Worm (Caenorhabditis elegans) whole organism, L1 larva: Measurements from ENCODE around the gene mrpl-53.

Source experiments
- C04F5.9 ChIP-seq: sonication (generic microtip); optimal IDR thresholded peaks from 2 replicates; lab custom pipeline; 2016; ENCODE audit warnings: missing genetic modification characterization, missing compliant biosample characterization
- C34B4.2 ChIP-seq: sonication (generic microtip); optimal IDR thresholded peaks from 2 replicates; lab custom pipeline; 2017; ENCODE audit warnings: mild to moderate bottlenecking, missing genetic modification characterization, missing compliant biosample characterization
- F16B12.6 ChIP-seq: fragments of 150-350 bp; optimal IDR thresholded peaks from 2 replicates; lab custom pipeline; 2014; ENCODE audit warnings: missing biosample characterization, missing genetic modification characterization
- Y116A8C.19 ChIP-seq: sonication (generic microtip); optimal IDR thresholded peaks from 2 replicates; lab custom pipeline; 2016; ENCODE audit warnings: missing compliant biosample characterization, missing genetic modification characterization, borderline replicate concordance
- aha-1 ChIP-seq: fragments of 150-350 bp; optimal IDR thresholded peaks from 2 replicates; lab custom pipeline; 2014; ENCODE audit warnings: missing biosample characterization, missing genetic modification characterization
- alr-1 ChIP-seq: fragments of 200-800 bp; sonication (Bioruptor generic); optimal IDR thresholded peaks from 2 replicates; lab custom pipeline; 2018; ENCODE audit warnings: borderline replicate concordance, mild to moderate bottlenecking, missing genetic modification characterization, missing compliant biosample characterization
- ama-1 ChIP-seq: fragments of 150-350 bp; optimal IDR thresholded peaks from 2 replicates; lab custom pipeline; 2014
- blmp-1 ChIP-seq: fragments of 150-350 bp; optimal IDR thresholded peaks from 2 replicates; lab custom pipeline; 2014; ENCODE audit warnings: missing biosample characterization, missing genetic modification characterization
- ceh-63 ChIP-seq: fragments of 200-800 bp; sonication (Bioruptor generic); optimal IDR thresholded peaks from 2 replicates; lab custom pipeline; 2018; ENCODE audit warnings: mild to moderate bottlenecking, missing genetic modification characterization, missing compliant biosample characterization
- ceh-82 ChIP-seq, 3 experiments: fragments of 150-350 bp in 1 of 3; sonication (generic microtip) in 2 of 3; optimal IDR thresholded peaks; 2 replicates each; lab custom pipeline; 2014 to 2017; ENCODE audit warnings: missing biosample characterization in 3 of 3, missing genetic modification characterization in 3 of 3
- ceh-90 ChIP-seq: sonication (generic microtip); optimal IDR thresholded peaks from 2 replicates; lab custom pipeline; 2016; ENCODE audit warnings: missing genetic modification characterization, missing compliant biosample characterization
- ces-1 ChIP-seq: fragments of 150-350 bp; optimal IDR thresholded peaks from 2 replicates; lab custom pipeline; 2014; ENCODE audit warnings: missing biosample characterization, missing genetic modification reagents, missing genetic modification characterization
- dpl-1 ChIP-seq, 3 experiments: fragments of 150-350 bp in 2 of 3; sonication (generic microtip) in 1 of 3; optimal IDR thresholded peaks; 2 replicates each; lab custom pipeline; 2014 to 2017; ENCODE audit warnings: missing biosample characterization in 3 of 3, missing genetic modification characterization in 3 of 3, missing genetic modification reagents in 3 of 3
- dsc-1 ChIP-seq: sonication (generic microtip); optimal IDR thresholded peaks from 2 replicates; lab custom pipeline; 2016; ENCODE audit warnings: mild to moderate bottlenecking, missing genetic modification characterization, missing compliant biosample characterization
- efl-1 ChIP-seq, 4 experiments: fragments of 150-350 bp; optimal IDR thresholded peaks in 3 of 4; peaks in 1 of 4; 1 replicate in 1 of 4; 2 replicates in 3 of 4; lab custom pipeline; 2014; ENCODE audit warnings: missing biosample characterization in 2 of 4, missing genetic modification characterization in 2 of 4, missing genetic modification reagents in 2 of 4
- efl-3 ChIP-seq: fragments of 200-800 bp; sonication (Bioruptor generic); optimal IDR thresholded peaks from 2 replicates; lab custom pipeline; 2018; ENCODE audit warnings: mild to moderate bottlenecking, missing genetic modification characterization, missing compliant biosample characterization
- egl-13 ChIP-seq: sonication (generic microtip); optimal IDR thresholded peaks from 2 replicates; lab custom pipeline; 2016; ENCODE audit warnings: missing genotype, missing genetic modification reagents, missing genetic modification characterization, missing compliant biosample characterization
- ets-5 ChIP-seq: fragments of 200-800 bp; sonication (Bioruptor generic); IDR thresholded peaks from 2 replicates; pipeline ENCODE4 v1.3.6; 2022; ENCODE audit warnings: missing genetic modification characterization, missing compliant biosample characterization
- fkh-4 ChIP-seq: sonication (generic microtip); optimal IDR thresholded peaks from 2 replicates; lab custom pipeline; 2016; ENCODE audit warnings: missing compliant biosample characterization, missing genetic modification characterization, borderline replicate concordance
- grh-1 ChIP-seq: fragments of 200-800 bp; sonication (Bioruptor generic); IDR thresholded peaks from 2 replicates; pipeline ENCODE4 v1.3.6; 2022; ENCODE audit warnings: missing genetic modification reagents, missing genetic modification characterization, missing compliant biosample characterization
- hlh-17 ChIP-seq: fragments of 200-800 bp; sonication (Bioruptor generic); optimal IDR thresholded peaks from 2 replicates; lab custom pipeline; 2018; ENCODE audit warnings: missing genetic modification characterization, mild to moderate bottlenecking, missing compliant biosample characterization, moderate library complexity, borderline replicate concordance
- hlh-4 ChIP-seq: sonication (generic microtip); optimal IDR thresholded peaks from 2 replicates; lab custom pipeline; 2016; ENCODE audit warnings: mild to moderate bottlenecking, missing genetic modification characterization, missing compliant biosample characterization
- isw-1 ChIP-seq: fragments of 200-800 bp; sonication (Bioruptor generic); IDR thresholded peaks from 2 replicates; pipeline ENCODE4 v1.3.6; 2022; ENCODE audit warnings: missing genetic modification characterization, missing compliant biosample characterization
- lin-14 ChIP-seq: fragments of 200-800 bp; sonication (Bioruptor generic); optimal IDR thresholded peaks from 2 replicates; lab custom pipeline; 2018; ENCODE audit warnings: mild to moderate bottlenecking, missing genetic modification characterization, moderate library complexity, missing compliant biosample characterization
- lin-39 ChIP-seq: fragments of 150-350 bp; optimal IDR thresholded peaks from 2 replicates; lab custom pipeline; 2014; ENCODE audit warnings: missing biosample characterization, missing genetic modification reagents, missing genetic modification characterization
- lir-3 ChIP-seq: sonication (generic microtip); optimal IDR thresholded peaks from 2 replicates; lab custom pipeline; 2016; ENCODE audit warnings: mild to moderate bottlenecking, missing genetic modification characterization, moderate library complexity, missing compliant biosample characterization; ENCODE audit not compliant: poor library complexity
- lsy-2 ChIP-seq, 2 experiments: fragments of 150-350 bp; optimal IDR thresholded peaks; 2 replicates each; lab custom pipeline; 2014; ENCODE audit warnings: missing biosample characterization in 2 of 2, missing genetic modification characterization in 2 of 2
- mab-9 ChIP-seq: fragments of 200-800 bp; sonication (Bioruptor generic); IDR thresholded peaks from 2 replicates; pipeline ENCODE4 v1.3.6; 2022; ENCODE audit warnings: missing genetic modification reagents, missing genetic modification characterization, missing compliant biosample characterization
- mdl-1 ChIP-seq, 2 experiments: fragments of 150-350 bp; optimal IDR thresholded peaks; 2 replicates each; lab custom pipeline; 2014 to 2017; ENCODE audit warnings: missing biosample characterization in 2 of 2, missing genetic modification characterization in 2 of 2, inconsistent platforms in 1 of 2
- mep-1 ChIP-seq: fragments of 150-350 bp; optimal IDR thresholded peaks from 2 replicates; lab custom pipeline; 2014; ENCODE audit warnings: missing biosample characterization, missing genetic modification characterization
- nhr-12 ChIP-seq: sonication (generic microtip); optimal IDR thresholded peaks from 2 replicates; lab custom pipeline; 2017; ENCODE audit warnings: missing biosample characterization, missing genetic modification characterization
- nhr-20 ChIP-seq: sonication (generic microtip); optimal IDR thresholded peaks from 2 replicates; lab custom pipeline; 2016; ENCODE audit warnings: mild to moderate bottlenecking, missing genetic modification characterization, missing compliant biosample characterization
- nhr-71 ChIP-seq: sonication (generic microtip); optimal IDR thresholded peaks from 2 replicates; lab custom pipeline; 2016; ENCODE audit warnings: mild to moderate bottlenecking, missing genetic modification characterization, moderate library complexity, missing compliant biosample characterization
- nhr-76 ChIP-seq: sonication (generic microtip); optimal IDR thresholded peaks from 2 replicates; lab custom pipeline; 2017; ENCODE audit warnings: missing biosample characterization, missing genetic modification characterization
- nhr-77 ChIP-seq: fragments of 150-350 bp; optimal IDR thresholded peaks from 2 replicates; lab custom pipeline; 2014; ENCODE audit warnings: missing biosample characterization, missing genetic modification characterization
- nhr-84 ChIP-seq: sonication (generic microtip); optimal IDR thresholded peaks from 2 replicates; lab custom pipeline; 2017; ENCODE audit warnings: missing biosample characterization, missing genetic modification characterization
- nhr-85 ChIP-seq: sonication (generic microtip); peaks from one replicate; lab custom pipeline; 2016; ENCODE audit warnings: missing genetic modification characterization, inconsistent platforms, missing compliant biosample characterization
- pag-3 ChIP-seq: sonication (generic microtip); optimal IDR thresholded peaks from 2 replicates; lab custom pipeline; 2017; ENCODE audit warnings: missing genetic modification characterization, mild to moderate bottlenecking, missing compliant biosample characterization, antibody characterized with exemption, borderline replicate concordance; ENCODE audit not compliant: insufficient read depth
- pqm-1 ChIP-seq: sonication (generic microtip); optimal IDR thresholded peaks from 3 replicates; lab custom pipeline; 2017; ENCODE audit warnings: missing biosample characterization, missing genetic modification characterization
- rnt-1 ChIP-seq: sonication (generic microtip); optimal IDR thresholded peaks from 2 replicates; lab custom pipeline; 2016; ENCODE audit warnings: mild to moderate bottlenecking, missing genetic modification characterization, moderate library complexity, missing compliant biosample characterization
- snpc-4 ChIP-seq: fragments of 150-350 bp; optimal IDR thresholded peaks from 2 replicates; lab custom pipeline; 2014; ENCODE audit warnings: missing biosample characterization, missing genetic modification characterization
- sox-4 ChIP-seq: sonication (generic microtip); optimal IDR thresholded peaks from 2 replicates; lab custom pipeline; 2016; ENCODE audit warnings: missing genetic modification characterization, missing compliant biosample characterization
- swsn-7 ChIP-seq: sonication (generic microtip); optimal IDR thresholded peaks from 2 replicates; lab custom pipeline; 2016; ENCODE audit warnings: missing genetic modification characterization, missing compliant biosample characterization
- tbx-2 ChIP-seq: sonication (generic microtip); optimal IDR thresholded peaks from 2 replicates; lab custom pipeline; 2016; ENCODE audit warnings: missing genetic modification characterization, missing compliant biosample characterization
- tlp-1 ChIP-seq: fragments of 150-350 bp; optimal IDR thresholded peaks from 2 replicates; lab custom pipeline; 2014; ENCODE audit warnings: missing biosample characterization, missing genetic modification characterization
- unc-130 ChIP-seq: fragments of 150-350 bp; optimal IDR thresholded peaks from 2 replicates; lab custom pipeline; 2017; ENCODE audit warnings: missing biosample characterization, missing genetic modification characterization, inconsistent platforms
- unc-30 ChIP-seq: sonication (generic microtip); optimal IDR thresholded peaks from 2 replicates; lab custom pipeline; 2017; ENCODE audit warnings: missing biosample characterization, missing genetic modification characterization
- unc-62 ChIP-seq: fragments of 150-350 bp; optimal IDR thresholded peaks from 2 replicates; lab custom pipeline; 2014; ENCODE audit warnings: missing biosample characterization, missing genetic modification reagents, missing genetic modification characterization
- unc-86 ChIP-seq: sonication (generic microtip); optimal IDR thresholded peaks from 2 replicates; lab custom pipeline; 2016; ENCODE audit warnings: missing genetic modification characterization, missing compliant biosample characterization
- vab-15 ChIP-seq: sonication (generic microtip); optimal IDR thresholded peaks from 2 replicates; lab custom pipeline; 2017; ENCODE audit warnings: missing genotype, mild to moderate bottlenecking, missing genetic modification characterization, missing compliant biosample characterization
- zag-1 ChIP-seq: fragments of 150-350 bp; optimal IDR thresholded peaks from 2 replicates; lab custom pipeline; 2014; ENCODE audit warnings: missing biosample characterization, missing genetic modification characterization
- zip-4 ChIP-seq: fragments of 200-800 bp; sonication (Bioruptor generic); optimal IDR thresholded peaks from 2 replicates; lab custom pipeline; 2018; ENCODE audit warnings: mild to moderate bottlenecking, missing genetic modification characterization, moderate library complexity, missing compliant biosample characterization
- ztf-4 ChIP-seq: fragments of 150-350 bp; optimal IDR thresholded peaks from 2 replicates; lab custom pipeline; 2014; ENCODE audit warnings: missing biosample characterization, missing genetic modification characterization

mrpl-53 gene

ce11 chrII:9619402-9619862, 22.0 kb downstream of the mrpl-53 start:
- TF ChIP-seq mdl-1 (tag; optimal IDR thresholded peaks at IDR 0.05; lab: Kevin White, UChicago) = peak in 1 of 2 experiments; percentile 70
- peak; percentile 36 for TF ChIP-seq swsn-7 (tag; lab: Kevin White, UChicago)
- peak; percentile 26 to 55 for TF ChIP-seq lsy-2 (tag; optimal IDR thresholded peaks at IDR 0.05; lab: Kevin White, UChicago)
- no peak for TF ChIP-seq unc-30 (tag; lab: Kevin White, UChicago)
- TF ChIP-seq rnt-1 (tag; lab: Kevin White, UChicago) = peak; percentile 71
- no peak for TF ChIP-seq nhr-77
- no peak for TF ChIP-seq lir-3 (tag; lab: Kevin White, UChicago)
- TF ChIP-seq snpc-4 (tag; lab: Kevin White, UChicago) = no peak
- peak in 2 of 3 experiments; percentile 18 to 35 for TF ChIP-seq ceh-82 (tag; optimal IDR thresholded peaks at IDR 0.05; lab: Kevin White, UChicago)
- no peak for TF ChIP-seq pag-3 (tag; lab: Kevin White, UChicago)
- no peak for TF ChIP-seq zip-4
- TF ChIP-seq ets-5 (GFP tag; lab: Robert Waterston, UW) = no peak
- no peak for TF ChIP-seq nhr-84 (tag; lab: Kevin White, UChicago)
- TF ChIP-seq dsc-1 (tag; lab: Kevin White, UChicago) = peak; percentile 40
- no peak for TF ChIP-seq hlh-4 (tag; lab: Kevin White, UChicago)
- no peak for TF ChIP-seq hlh-17
- peak; percentile 87 for TF ChIP-seq lin-14 (GFP tag; lab: Kevin White, UChicago)
- TF ChIP-seq efl-3 = no peak
- TF ChIP-seq C04F5.9 (tag; lab: Kevin White, UChicago) = no peak
- no peak for TF ChIP-seq egl-13 (tag; lab: Kevin White, UChicago)
- TF ChIP-seq efl-1 (optimal IDR thresholded peaks at IDR 0.05; lab: Kevin White, UChicago) = peak; percentile 33 to 43
- no peak for TF ChIP-seq efl-1 (GFP tag; optimal IDR thresholded peaks at IDR 0.05 in 1 of 2; lab: Kevin White, UChicago)
- TF ChIP-seq mab-9 (GFP tag; lab: Robert Waterston, UW) = no peak
- TF ChIP-seq Y116A8C.19 (tag; lab: Kevin White, UChicago) = no peak
- no peak for TF ChIP-seq alr-1
- peak; percentile 59 for TF ChIP-seq unc-130 (tag; lab: Kevin White, UChicago)
- no peak for TF ChIP-seq zag-1 (tag; lab: Kevin White, UChicago)
- TF ChIP-seq fkh-4 = no peak
- no peak for TF ChIP-seq unc-62 (GFP tag; lab: Kevin White, UChicago)
- no peak for TF ChIP-seq tlp-1 (tag; lab: Kevin White, UChicago)
- TF ChIP-seq grh-1 (GFP tag; lab: Robert Waterston, UW) = no peak
- TF ChIP-seq ama-1 (lab: Kevin White, UChicago) = peak; percentile 81
- TF ChIP-seq aha-1 (tag; lab: Kevin White, UChicago) = no peak
- no peak for TF ChIP-seq ztf-4 (tag; lab: Kevin White, UChicago)
- no peak for TF ChIP-seq lin-39 (tag; lab: Kevin White, UChicago)
- TF ChIP-seq ceh-63 (GFP tag; lab: Kevin White, UChicago) = no peak
- no peak for TF ChIP-seq pqm-1 (tag; lab: Kevin White, UChicago)
- no peak for TF ChIP-seq ces-1 (GFP tag; lab: Kevin White, UChicago)
- TF ChIP-seq isw-1 (GFP tag; lab: Robert Waterston, UW) = no peak
- TF ChIP-seq nhr-71 = peak; percentile 80
- TF ChIP-seq C34B4.2 (tag; lab: Kevin White, UChicago) = no peak
- no peak for TF ChIP-seq sox-4 (tag; lab: Kevin White, UChicago)
- peak in 1 of 3 experiments; percentile 17 for TF ChIP-seq dpl-1 (GFP tag; optimal IDR thresholded peaks at IDR 0.05; lab: Kevin White, UChicago)
- TF ChIP-seq F16B12.6 (tag; lab: Kevin White, UChicago) = no peak
- TF ChIP-seq ceh-90 = no peak
- peak; percentile 59 for TF ChIP-seq mep-1 (tag; lab: Kevin White, UChicago)
- peak; percentile 87 for TF ChIP-seq nhr-85 (tag; lab: Kevin White, UChicago)
- TF ChIP-seq nhr-12 = no peak
- TF ChIP-seq tbx-2 (tag; lab: Kevin White, UChicago) = peak; percentile 0
- TF ChIP-seq nhr-20 (tag; lab: Kevin White, UChicago) = peak; percentile 72
- TF ChIP-seq vab-15 (tag; lab: Kevin White, UChicago) = no peak
- TF ChIP-seq nhr-76 = no peak
- TF ChIP-seq blmp-1 (tag; lab: Kevin White, UChicago) = peak; percentile 79
- TF ChIP-seq unc-86 (tag; lab: Kevin White, UChicago) = no peak
